Worm (Caenorhabditis elegans): ENCODE results near the gene pqn-57.

ce11 chrX:8297333-8297732, 23.5 kb downstream of the pqn-57 start:
- TF ChIP-seq ceh-6 (GFP tag; optimal IDR thresholded peaks at IDR 0.05) (no peak), ceh-18 (tag; optimal IDR thresholded peaks at IDR 0.05) (no peak), nfya-1 (tag; optimal IDR thresholded peaks at IDR 0.05) (no peak), C38D4.7 (GFP tag; optimal IDR thresholded peaks at IDR 0.05) (no peak)
